Worm (Caenorhabditis elegans): ENCODE data around the gene C05C10.7.

C05C10.7 gene

ce11 chrII:9966954-9967353, 28.2 kb upstream of the C05C10.7 start, which contains the start of gene dtmk-1:
Gene dtmk-1 (minus strand): TSS chrII:9967099.
- no peak for TF ChIP-seq ZK546.5 (tag; optimal IDR thresholded peaks at IDR 0.05)
- peak; percentile 15 for TF ChIP-seq sma-9 (GFP tag; optimal IDR thresholded peaks at IDR 0.05)
- TF ChIP-seq sma-9 (tag; optimal IDR thresholded peaks at IDR 0.05), result no peak

- no peak for TF ChIP-seq nhr-21 (tag; optimal IDR thresholded peaks at IDR 0.05)
- TF ChIP-seq blmp-1 (tag; optimal IDR thresholded peaks at IDR 0.05; ENCODE audit: insufficient read depth), result no peak
- TF ChIP-seq nhr-11 (tag; optimal IDR thresholded peaks at IDR 0.05), result no peak
- no peak for TF ChIP-seq zag-1 (tag; optimal IDR thresholded peaks at IDR 0.05)
- no peak for TF ChIP-seq lin-13 (GFP tag; optimal IDR thresholded peaks at IDR 0.05)
- TF ChIP-seq ZK546.5 (tag; optimal IDR thresholded peaks at IDR 0.05), result no peak
- TF ChIP-seq snpc-4 (tag; optimal IDR thresholded peaks at IDR 0.05), result no peak
These were observed 26.6 kb upstream of the C05C10.7 start for ce11 chrII:9965325-9965724.

DNA sequence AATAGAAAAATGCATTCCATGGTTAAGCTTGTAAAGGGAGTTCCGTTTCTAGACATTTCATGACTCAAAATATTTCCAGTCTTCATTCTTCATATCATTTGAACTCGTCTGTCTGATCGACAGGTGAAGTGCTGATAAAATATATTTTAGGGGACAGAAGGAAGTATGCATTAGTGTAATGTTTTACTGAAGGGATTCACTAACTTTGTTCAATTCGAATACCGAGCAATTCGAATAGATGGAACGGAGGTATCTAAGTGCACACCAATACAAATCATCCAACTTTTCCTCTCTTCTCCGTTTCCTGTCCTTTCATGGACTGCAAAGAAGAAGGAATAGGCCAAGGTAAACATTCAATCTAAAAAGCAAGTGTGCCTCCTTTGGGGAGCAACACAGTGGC, 25.0 kb upstream of the C05C10.7 start:
- no peak for TF ChIP-seq sma-3 (GFP tag; optimal IDR thresholded peaks at IDR 0.05)
- no peak for TF ChIP-seq F13H6.1 (tag; optimal IDR thresholded peaks at IDR 0.05)
- TF ChIP-seq fos-1 (tag; optimal IDR thresholded peaks at IDR 0.05), result peak; percentile 36
- TF ChIP-seq mdl-1 (tag; optimal IDR thresholded peaks at IDR 0.05), result no peak
- no peak for TF ChIP-seq alr-1 (tag; optimal IDR thresholded peaks at IDR 0.05)
- no peak for TF ChIP-seq ztf-11 (tag; optimal IDR thresholded peaks at IDR 0.05)

- TF ChIP-seq nhr-237 (tag; optimal IDR thresholded peaks at IDR 0.05), result no peak
- TF ChIP-seq Y55F3AM.14 (GFP tag; optimal IDR thresholded peaks at IDR 0.05), result no peak
- TF ChIP-seq dmd-4 (tag; optimal IDR thresholded peaks at IDR 0.05), result no peak
- no peak for TF ChIP-seq lin-13 (GFP tag; optimal IDR thresholded peaks at IDR 0.05)
- TF ChIP-seq elt-1 (tag; optimal IDR thresholded peaks at IDR 0.05), result no peak
- TF ChIP-seq nhr-6 (tag; optimal IDR thresholded peaks at IDR 0.05), result no peak
- no peak for TF ChIP-seq peb-1 (tag; optimal IDR thresholded peaks at IDR 0.05)
- no peak for TF ChIP-seq fos-1 (tag; optimal IDR thresholded peaks at IDR 0.05)
- TF ChIP-seq alr-1 (tag; optimal IDR thresholded peaks at IDR 0.05), result no peak
- TF ChIP-seq nhr-23 (tag; optimal IDR thresholded peaks at IDR 0.05), result no peak
- no peak for TF ChIP-seq unc-62 (GFP tag; optimal IDR thresholded peaks at IDR 0.05)
- no peak for TF ChIP-seq egl-27 (tag; optimal IDR thresholded peaks at IDR 0.05)
- no peak for TF ChIP-seq nhr-129 (tag; optimal IDR thresholded peaks at IDR 0.05)
These were observed 21.4 kb upstream of the C05C10.7 start for ce11 chrII:9960127-9960526.

DNA sequence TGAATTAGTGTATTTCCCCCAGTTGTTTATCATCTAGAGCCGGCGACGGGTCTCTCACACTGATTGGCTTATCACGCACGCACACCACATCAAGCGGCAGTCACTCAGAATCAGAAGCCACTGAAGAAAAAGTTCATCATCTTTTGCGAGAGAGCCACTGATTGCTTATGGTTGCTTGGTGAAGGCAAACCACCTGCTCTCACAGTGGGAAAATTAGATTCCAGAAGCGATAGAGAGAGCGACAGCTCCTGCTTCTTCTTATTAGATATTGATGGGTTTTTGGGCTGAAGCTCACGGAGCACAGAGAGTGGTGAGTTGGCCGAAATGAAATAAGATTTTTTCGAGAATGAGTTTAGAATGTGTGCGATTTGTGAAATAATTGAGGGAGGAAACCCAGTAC, 17.3 kb upstream of the C05C10.7 start:
- TF ChIP-seq lin-11 (tag; optimal IDR thresholded peaks at IDR 0.05) (peak; percentile 10), nhr-25 (tag; optimal IDR thresholded peaks at IDR 0.05) (no peak), mdl-1 (tag; optimal IDR thresholded peaks at IDR 0.05) (no peak), nhr-77 (tag; optimal IDR thresholded peaks at IDR 0.05) (no peak), dmd-4 (tag; optimal IDR thresholded peaks at IDR 0.05) (no peak)

DNA sequence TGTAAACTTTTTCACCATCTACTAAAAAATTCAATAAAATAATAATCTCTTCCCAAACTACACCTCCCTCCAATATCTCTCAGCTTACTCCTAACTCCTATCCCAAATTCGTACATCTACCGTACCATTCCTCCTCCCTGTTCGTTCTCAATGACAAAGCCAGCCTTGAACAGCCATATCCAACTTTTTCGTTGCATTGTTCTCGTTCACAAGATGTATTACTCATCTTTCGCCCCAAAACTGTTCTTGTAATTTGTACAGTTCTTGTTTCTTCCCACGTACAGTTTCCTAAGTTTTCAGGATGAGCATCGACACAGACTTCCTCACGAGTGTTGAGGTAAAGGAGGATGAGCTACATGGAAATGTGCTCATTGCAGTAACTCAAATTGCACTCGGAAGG, 16.1 kb upstream of the C05C10.7 start, which contains the start of gene egl-43:
TSS of gene egl-43 (plus strand) at position 301 of the 400 bp plus-strand sequence.
- TF ChIP-seq elt-1 (tag; optimal IDR thresholded peaks at IDR 0.05), result no peak
- no peak for TF ChIP-seq sma-9 (GFP tag; optimal IDR thresholded peaks at IDR 0.05)
- no peak for TF ChIP-seq sma-9 (tag; optimal IDR thresholded peaks at IDR 0.05)
- TF ChIP-seq ZK546.5 (tag; optimal IDR thresholded peaks at IDR 0.05), result no peak
- no peak for TF ChIP-seq crh-2 (tag; optimal IDR thresholded peaks at IDR 0.05)
- TF ChIP-seq ztf-1 (GFP tag; conservative IDR thresholded peaks at IDR 0.05), result no peak
- TF ChIP-seq nhr-11 (tag; optimal IDR thresholded peaks at IDR 0.05), result no peak
- TF ChIP-seq sma-3 (GFP tag; optimal IDR thresholded peaks at IDR 0.05), result no peak
- TF ChIP-seq zag-1 (tag; optimal IDR thresholded peaks at IDR 0.05), result no peak
- TF ChIP-seq aly-2 (tag; optimal IDR thresholded peaks at IDR 0.05), result no peak
- TF ChIP-seq mdl-1 (tag; optimal IDR thresholded peaks at IDR 0.05), result no peak
- no peak for TF ChIP-seq lsy-2 (tag; optimal IDR thresholded peaks at IDR 0.05)
- TF ChIP-seq ztf-11 (tag; optimal IDR thresholded peaks at IDR 0.05), result no peak
- no peak for TF ChIP-seq sem-4 (tag; optimal IDR thresholded peaks at IDR 0.05)
- TF ChIP-seq unc-55 (GFP tag; optimal IDR thresholded peaks at IDR 0.05), result no peak
- TF ChIP-seq nhr-129 (tag; optimal IDR thresholded peaks at IDR 0.05), result no peak
- no peak for TF ChIP-seq C34F6.9 (tag; optimal IDR thresholded peaks at IDR 0.05)
- TF ChIP-seq unc-62 (GFP tag; optimal IDR thresholded peaks at IDR 0.05), result no peak
- TF ChIP-seq mbf-1 (tag; optimal IDR thresholded peaks at IDR 0.05), result no peak
- no peak for TF ChIP-seq ceh-82 (tag; optimal IDR thresholded peaks at IDR 0.05)
- TF ChIP-seq elt-3 (tag; optimal IDR thresholded peaks at IDR 0.05), result no peak
